Worm (Caenorhabditis elegans) whole organism, L2 larva: Measurements from ENCODE around the gene ugt-7.

Source experiments
- R02D3.7 ChIP-seq: fragments of 150-350 bp; optimal IDR thresholded peaks from 2 replicates; lab custom pipeline; 2014; ENCODE audit warnings: missing biosample characterization, missing genetic modification characterization
- ZK546.5 ChIP-seq: sonication (generic microtip); optimal IDR thresholded peaks from 2 replicates; lab custom pipeline; 2017; ENCODE audit warnings: missing biosample characterization, missing genetic modification characterization
- ceh-16 ChIP-seq: fragments of 150-350 bp; optimal IDR thresholded peaks from 2 replicates; lab custom pipeline; 2014; ENCODE audit warnings: missing biosample characterization, missing genetic modification characterization
- lin-11 ChIP-seq: fragments of 150-350 bp; sonication (generic microtip); optimal IDR thresholded peaks from 2 replicates; lab custom pipeline; 2014; ENCODE audit warnings: missing biosample characterization, missing genetic modification characterization, inconsistent platforms, mixed read lengths
- lsy-2 ChIP-seq, 2 experiments: fragments of 150-350 bp in 1 of 2; sonication (generic microtip) in 1 of 2; optimal IDR thresholded peaks; 2 replicates each; lab custom pipeline; 2014 to 2017; ENCODE audit warnings: missing biosample characterization in 2 of 2, missing genetic modification characterization in 2 of 2
- mab-5 ChIP-seq: fragments of 150-350 bp; optimal IDR thresholded peaks from 2 replicates; lab custom pipeline; 2014; ENCODE audit warnings: missing biosample characterization, missing genetic modification characterization
- nhr-23 ChIP-seq: fragments of 150-350 bp; optimal IDR thresholded peaks from 2 replicates; lab custom pipeline; 2014; ENCODE audit warnings: missing biosample characterization, missing genetic modification reagents, missing genetic modification characterization
- sem-4 ChIP-seq: fragments of 150-350 bp; optimal IDR thresholded peaks from 2 replicates; lab custom pipeline; 2014; ENCODE audit warnings: missing biosample characterization, missing genetic modification reagents, missing genetic modification characterization

- TF ChIP-seq ZK546.5 (tag; lab: Kevin White, UChicago) (no peak), lsy-2 (tag; optimal IDR thresholded peaks at IDR 0.05; lab: Kevin White, UChicago) (no peak), ceh-16 (tag; lab: Kevin White, UChicago) (no peak), mab-5 (tag; lab: Kevin White, UChicago) (no peak), R02D3.7 (no peak), lin-11 (tag; lab: Kevin White, UChicago) (no peak), nhr-23 (no peak), sem-4 (tag; lab: Kevin White, UChicago) (no peak)
These were observed 34.6 kb downstream of the ugt-7 start for ce11 chrV:4965790-4966189.
